Fruit fly (Drosophila melanogaster): ENCODE results near the gene olf413.

The olf413 gene

dm6 chr3L:22192214-22192924 lies 56.5 kb downstream of the olf413 start (continued):
- TF ChIP-seq CG6813 (GFP tag; optimal IDR thresholded peaks at IDR 0.05), result no peak
- TF ChIP-seq zfh1 (GFP tag; IDR thresholded peaks at IDR 0.05), result 0 out of 3 replicates have a peak, but pooled peaks have one; percentile 12
- TF ChIP-seq gsb (GFP tag; IDR thresholded peaks at IDR 0.05), result no peak
- no peak for TF ChIP-seq Dref (GFP tag; IDR thresholded peaks at IDR 0.05)
- no peak for TF ChIP-seq ci (GFP tag; IDR thresholded peaks at IDR 0.05)
- TF ChIP-seq jigr1 (GFP tag; IDR thresholded peaks at IDR 0.05), result no peak
- no peak for TF ChIP-seq hth (optimal IDR thresholded peaks at IDR 0.05)
- no peak for TF ChIP-seq slp2 (GFP tag; optimal IDR thresholded peaks at IDR 0.05)
- TF ChIP-seq Sox100B (GFP tag; optimal IDR thresholded peaks at IDR 0.05), result no peak

dm6 chr3L:22192925-22193305 lies 57.0 kb downstream of the olf413 start:
- 0 out of 4 replicates have a peak, but pooled peaks have one; percentile 40 for TF ChIP-seq chinmo (GFP tag; IDR thresholded peaks at IDR 0.05; ENCODE audit: partially characterized antibody)
- no peak for TF ChIP-seq CG13624 (GFP tag; optimal IDR thresholded peaks at IDR 0.05)
- TF ChIP-seq NK7.1 (GFP tag; optimal IDR thresholded peaks at IDR 0.05), result no peak
- TF ChIP-seq sug (tag; optimal IDR thresholded peaks at IDR 0.05), result no peak
- no peak for TF ChIP-seq Eip74EF (GFP tag; optimal IDR thresholded peaks at IDR 0.05)
- no peak for TF ChIP-seq CG8765 (GFP tag; IDR thresholded peaks at IDR 0.05)
- no peak for TF ChIP-seq CG15601 (tag; optimal IDR thresholded peaks at IDR 0.05)
- no peak for TF ChIP-seq Neu2 (GFP tag; optimal IDR thresholded peaks at IDR 0.05; ENCODE audit: borderline replicate concordance)
- TF ChIP-seq CG11560 (tag; IDR thresholded peaks at IDR 0.05), result no peak
- TF ChIP-seq fu2 (GFP tag; optimal IDR thresholded peaks at IDR 0.05), result no peak
- TF ChIP-seq CG11247 (GFP tag; IDR thresholded peaks at IDR 0.05), result no peak
- no peak for TF ChIP-seq danr (GFP tag; IDR thresholded peaks at IDR 0.05)
- TF ChIP-seq gem (tag; optimal IDR thresholded peaks at IDR 0.05), result no peak
- no peak for TF ChIP-seq Nf-YC (tag; optimal IDR thresholded peaks at IDR 0.05)
- TF ChIP-seq rib (GFP tag; IDR thresholded peaks at IDR 0.05), result no peak
- no peak for TF ChIP-seq Blimp-1 (GFP tag; optimal IDR thresholded peaks at IDR 0.05)
- TF ChIP-seq CG14441 (GFP tag; IDR thresholded peaks at IDR 0.05), result no peak
- peak; percentile 21 for TF ChIP-seq sd (tag; optimal IDR thresholded peaks at IDR 0.05)
- peak; percentile 94 for TF ChIP-seq oc (tag; optimal IDR thresholded peaks at IDR 0.05)
- TF ChIP-seq Ets97D (GFP tag; optimal IDR thresholded peaks at IDR 0.05), result no peak
- TF ChIP-seq crc (GFP tag; optimal IDR thresholded peaks at IDR 0.05), result no peak
- no peak for TF ChIP-seq Dip3 (GFP tag; optimal IDR thresholded peaks at IDR 0.05)
- TF ChIP-seq HmgZ (tag; optimal IDR thresholded peaks at IDR 0.05), result no peak
- TF ChIP-seq grn (GFP tag; optimal IDR thresholded peaks at IDR 0.05), result no peak
- no peak for TF ChIP-seq BtbVII (GFP tag; optimal IDR thresholded peaks at IDR 0.05)
- no peak for TF ChIP-seq Bdp1 (GFP tag; optimal IDR thresholded peaks at IDR 0.05)
- peak; percentile 8 for TF ChIP-seq CG12769 (tag; optimal IDR thresholded peaks at IDR 0.05)
- no peak for TF ChIP-seq Sox100B (GFP tag; optimal IDR thresholded peaks at IDR 0.05)

- TF ChIP-seq abd-A (tag; optimal IDR thresholded peaks at IDR 0.05) (peak; percentile 52), dmrt11E (tag; optimal IDR thresholded peaks at IDR 0.05) (no peak), az2 (GFP tag; optimal IDR thresholded peaks at IDR 0.05) (no peak), CG17385 (GFP tag; optimal IDR thresholded peaks at IDR 0.05) (no peak), ab (GFP tag; optimal IDR thresholded peaks at IDR 0.05) (no peak), kah (GFP tag; optimal IDR thresholded peaks at IDR 0.05) (no peak), crol (GFP tag; IDR thresholded peaks at IDR 0.05) (peak; percentile 62), Blimp-1 (GFP tag; optimal IDR thresholded peaks at IDR 0.05) (no peak)
Observed at dm6 chr3L:22197666-22198065, 61.8 kb downstream of the olf413 start.
